Fruit fly (Drosophila melanogaster): ENCODE data around the gene GCC185.

Gene GCC185

dm6 chr3R:12016828-12017280 is 6.3 kb downstream of the GCC185 start, which contains the start of the genes DCAF12 and Spt3 (continued):
- no peak for TF ChIP-seq schlank (tag; optimal IDR thresholded peaks at IDR 0.05)
- peak; percentile 88 for TF ChIP-seq CG7963 (GFP tag; IDR thresholded peaks at IDR 0.05; ENCODE audit: partially characterized antibody)
- TF ChIP-seq yki (optimal IDR thresholded peaks at IDR 0.05) = no peak
- TF ChIP-seq tio (GFP tag; optimal IDR thresholded peaks at IDR 0.05) = no peak
- TF ChIP-seq NFAT (GFP tag; IDR thresholded peaks at IDR 0.05) = no peak
- TF ChIP-seq hkb (optimal IDR thresholded peaks at IDR 0.05) = no peak
- 0 out of 2 replicates have a peak, but pooled peaks have one; percentile 16 for TF ChIP-seq hkb (GFP tag; IDR thresholded peaks at IDR 0.05)
- no peak for TF ChIP-seq CG14050 (GFP tag; IDR thresholded peaks at IDR 0.05)
- TF ChIP-seq cad (GFP tag; optimal IDR thresholded peaks at IDR 0.05) = no peak
- no peak for TF ChIP-seq ttk (GFP tag; IDR thresholded peaks at IDR 0.05)
- peak; percentile 35 for TF ChIP-seq ewg (GFP tag; optimal IDR thresholded peaks at IDR 0.05)
- no peak for TF ChIP-seq Nf-YC (tag; optimal IDR thresholded peaks at IDR 0.05)
- TF ChIP-seq gfzf (GFP tag; optimal IDR thresholded peaks at IDR 0.05) = no peak
- peak; percentile 82 for TF ChIP-seq stwl (tag; optimal IDR thresholded peaks at IDR 0.05)
- TF ChIP-seq CG18011 (GFP tag; optimal IDR thresholded peaks at IDR 0.05) = no peak
- no peak for TF ChIP-seq sug (tag; optimal IDR thresholded peaks at IDR 0.05)
- TF ChIP-seq CG8281 (tag; optimal IDR thresholded peaks at IDR 0.05) = no peak
- no peak for TF ChIP-seq HLHmδ (GFP tag; optimal IDR thresholded peaks at IDR 0.05)
- TF ChIP-seq gsb-n (tag; optimal IDR thresholded peaks at IDR 0.05) = no peak
- no peak for TF ChIP-seq ash1 (GFP tag; optimal IDR thresholded peaks at IDR 0.05)
- TF ChIP-seq CG10979 (tag; optimal IDR thresholded peaks at IDR 0.05) = no peak
- TF ChIP-seq BEAF-32 (GFP tag; optimal IDR thresholded peaks at IDR 0.05) = peak; percentile 80
- TF ChIP-seq exex (tag; optimal IDR thresholded peaks at IDR 0.05) = no peak
- TF ChIP-seq CG3995 (GFP tag; optimal IDR thresholded peaks at IDR 0.05) = peak; percentile 27
- TF ChIP-seq Ssrp (tag; optimal IDR thresholded peaks at IDR 0.05) = peak; percentile 44
- TF ChIP-seq CG4424 (GFP tag; optimal IDR thresholded peaks at IDR 0.05) = peak; percentile 42
- no peak for TF ChIP-seq CG1529 (GFP tag; optimal IDR thresholded peaks at IDR 0.05)
- TF ChIP-seq pros (GFP tag; optimal IDR thresholded peaks at IDR 0.05) = no peak
- no peak for TF ChIP-seq shn (GFP tag; optimal IDR thresholded peaks at IDR 0.05)
- TF ChIP-seq Deaf1 (tag; optimal IDR thresholded peaks at IDR 0.05) = peak; percentile 36
- TF ChIP-seq NC2β (GFP tag; optimal IDR thresholded peaks at IDR 0.05) = no peak
- peak in 1 of 2 experiments; percentile 45 for TF ChIP-seq dpn (GFP tag; optimal IDR thresholded peaks at IDR 0.05)
- TF ChIP-seq cas (GFP tag; IDR thresholded peaks at IDR 0.05) = 0 out of 2 replicates have a peak, but pooled peaks have one; percentile 33
- no peak for TF ChIP-seq Hmr (GFP tag; optimal IDR thresholded peaks at IDR 0.05)
- no peak for TF ChIP-seq Max (GFP tag; optimal IDR thresholded peaks at IDR 0.05)
- no peak for TF ChIP-seq gsb (GFP tag; IDR thresholded peaks at IDR 0.05)
- no peak for TF ChIP-seq CG9876 (GFP tag; optimal IDR thresholded peaks at IDR 0.05)
- peak; percentile 63 for TF ChIP-seq NfI (GFP tag; optimal IDR thresholded peaks at IDR 0.05)
- TF ChIP-seq ac (GFP tag; optimal IDR thresholded peaks at IDR 0.05) = no peak
- no peak for TF ChIP-seq Ravus (GFP tag; IDR thresholded peaks at IDR 0.05)
- TF ChIP-seq CG17186 (GFP tag; optimal IDR thresholded peaks at IDR 0.05) = peak; percentile 2
- peak; percentile 81 for TF ChIP-seq CG2712 (tag; optimal IDR thresholded peaks at IDR 0.05)
- peak; percentile 19; the same call in 1 of the 2 replicates for TF ChIP-seq HLH3B (GFP tag; IDR thresholded peaks at IDR 0.05)
- TF ChIP-seq CG10274 (GFP tag; optimal IDR thresholded peaks at IDR 0.05) = no peak
- no peak for TF ChIP-seq CG15269 (tag; optimal IDR thresholded peaks at IDR 0.05)
- no peak for TF ChIP-seq chn (GFP tag; optimal IDR thresholded peaks at IDR 0.05)
- no peak for TF ChIP-seq CG18262 (tag; optimal IDR thresholded peaks at IDR 0.05)
- TF ChIP-seq Hr3 (GFP tag; optimal IDR thresholded peaks at IDR 0.05) = peak; percentile 75
- TF ChIP-seq Gsc (GFP tag; IDR thresholded peaks at IDR 0.05) = no peak
- no peak for TF ChIP-seq CG12219 (GFP tag; optimal IDR thresholded peaks at IDR 0.05)
- TF ChIP-seq CG8944 (GFP tag; optimal IDR thresholded peaks at IDR 0.05) = no peak
- no peak for TF ChIP-seq CG4360 (GFP tag; IDR thresholded peaks at IDR 0.05)

All from whole organism, embryonic.